Fruit fly (Drosophila melanogaster) whole organism, prepupa: ENCODE data around the gene dati.

ENCODE experiments used
- Blimp-1 ChIP-seq: fragments of 200-800 bp; sonication (Bioruptor generic); optimal IDR thresholded peaks from 3 replicates; lab custom pipeline; 2017; ENCODE audit warnings: missing biosample characterization, missing genetic modification characterization, mild to moderate bottlenecking, moderate library complexity, missing genetic modification reagents
- CG10631 ChIP-seq: fragments of 200-800 bp; sonication (Bioruptor generic); optimal IDR thresholded peaks from 2 replicates; lab custom pipeline; 2016; ENCODE audit warnings: missing biosample characterization, missing genetic modification characterization
- CG10669 ChIP-seq: fragments of 200-800 bp; sonication (Bioruptor generic); optimal IDR thresholded peaks from 3 replicates; lab custom pipeline; 2018; ENCODE audit warnings: missing biosample characterization, mild to moderate bottlenecking, missing genetic modification characterization, moderate library complexity
- CG11294 ChIP-seq: fragments of 200-800 bp; sonication (Bioruptor generic); IDR thresholded peaks from 2 replicates; pipeline ENCODE4 v1.3.6; 2022; ENCODE audit warnings: missing biosample characterization, missing genetic modification characterization
- CG1621 ChIP-seq: fragments of 200-800 bp; sonication (Bioruptor generic); optimal IDR thresholded peaks from 3 replicates; lab custom pipeline; 2018; ENCODE audit warnings: missing biosample characterization, mild to moderate bottlenecking, missing genetic modification characterization
- CG16779 ChIP-seq: fragments of 200-800 bp; sonication (Bioruptor generic); optimal IDR thresholded peaks from 3 replicates; lab custom pipeline; 2017; ENCODE audit warnings: missing biosample characterization, mild to moderate bottlenecking, missing genetic modification characterization
- CG3032 ChIP-seq: fragments of 200-800 bp; optimal IDR thresholded peaks from 2 replicates; lab custom pipeline; 2019; ENCODE audit warnings: missing biosample characterization, mild to moderate bottlenecking, missing genetic modification characterization, moderate library complexity
- CG31627 ChIP-seq: fragments of 200-800 bp; sonication (Bioruptor generic); optimal IDR thresholded peaks from 3 replicates; lab custom pipeline; 2016; ENCODE audit warnings: missing biosample characterization, missing genetic modification characterization
- CG34406 ChIP-seq: fragments of 200-800 bp; sonication (Bioruptor generic); optimal IDR thresholded peaks from 3 replicates; lab custom pipeline; 2016; ENCODE audit warnings: missing biosample characterization, missing genetic modification characterization
- CG4318 ChIP-seq: fragments of 200-800 bp; sonication (Bioruptor generic); optimal IDR thresholded peaks from 3 replicates; lab custom pipeline; 2017; ENCODE audit warnings: missing biosample characterization, mild to moderate bottlenecking, missing genetic modification characterization
- CG6163 ChIP-seq: fragments of 200-800 bp; sonication (Bioruptor generic); IDR thresholded peaks from 3 replicates; pipeline ENCODE4 v1.3.6; 2022; ENCODE audit warnings: missing biosample characterization, missing genetic modification characterization
- CG6808 ChIP-seq: fragments of 200-800 bp; sonication (Bioruptor generic); optimal IDR thresholded peaks from 3 replicates; lab custom pipeline; 2017; ENCODE audit warnings: missing biosample characterization, missing genetic modification characterization, mild to moderate bottlenecking, moderate library complexity, missing genetic modification reagents
- CG6854 ChIP-seq: fragments of 200-800 bp; sonication (Bioruptor generic); optimal IDR thresholded peaks from 2 replicates; lab custom pipeline; 2017; ENCODE audit warnings: missing biosample characterization, mild to moderate bottlenecking, missing genetic modification characterization
- CG8119 ChIP-seq: fragments of 200-800 bp; sonication (Bioruptor generic); IDR thresholded peaks from 3 replicates; pipeline ENCODE4 v1.3.6; 2022; ENCODE audit warnings: missing biosample characterization, missing genetic modification characterization
- CG8632 ChIP-seq: fragments of 200-800 bp; sonication (Bioruptor generic); optimal IDR thresholded peaks from 3 replicates; lab custom pipeline; 2016; ENCODE audit warnings: missing biosample characterization, missing genetic modification characterization
- CG9139 ChIP-seq: fragments of 200-800 bp; sonication (Bioruptor generic); optimal IDR thresholded peaks from 3 replicates; lab custom pipeline; 2017; ENCODE audit warnings: missing biosample characterization, mild to moderate bottlenecking, missing genetic modification characterization
- Eip75B ChIP-seq: fragments of 200-800 bp; sonication (Bioruptor generic); optimal IDR thresholded peaks from 3 replicates; lab custom pipeline; 2016; ENCODE audit warnings: missing biosample characterization, missing genetic modification characterization
- Eip78C ChIP-seq: fragments of 200-800 bp; sonication (Bioruptor generic); peaks from one replicate; lab custom pipeline; 2016; ENCODE audit warnings: missing biosample characterization, missing genetic modification characterization
- Eip93F ChIP-seq: fragments of 200-800 bp; sonication (Bioruptor generic); optimal IDR thresholded peaks from 2 replicates; lab custom pipeline; 2016; ENCODE audit warnings: missing biosample characterization, mild to moderate bottlenecking, missing genetic modification characterization
- Ets21C ChIP-seq: fragments of 200-800 bp; sonication (Bioruptor generic); optimal IDR thresholded peaks from 3 replicates; lab custom pipeline; 2016; ENCODE audit warnings: missing biosample characterization, missing genetic modification characterization
- Gug ChIP-seq: fragments of 200-800 bp; sonication (Bioruptor generic); IDR thresholded peaks from 2 replicates; pipeline ENCODE4 v1.3.6; 2022; ENCODE audit warnings: missing biosample characterization, missing genetic modification characterization
- Met ChIP-seq: fragments of 200-800 bp; sonication (Bioruptor generic); optimal IDR thresholded peaks from 3 replicates; lab custom pipeline; 2016; ENCODE audit warnings: missing biosample characterization, missing genetic modification characterization
- Sox15 ChIP-seq: fragments of 200-800 bp; sonication (Bioruptor generic); optimal IDR thresholded peaks from 3 replicates; lab custom pipeline; 2016; ENCODE audit warnings: missing biosample characterization, missing genetic modification characterization
- achi ChIP-seq: fragments of 200-800 bp; sonication (Bioruptor generic); optimal IDR thresholded peaks from 3 replicates; lab custom pipeline; 2016; ENCODE audit warnings: missing biosample characterization, missing genetic modification characterization
- acj6 ChIP-seq: fragments of 200-800 bp; sonication (Bioruptor generic); optimal IDR thresholded peaks from 3 replicates; lab custom pipeline; 2016; ENCODE audit warnings: missing biosample characterization, missing genetic modification characterization
- cyc ChIP-seq: fragments of 200-800 bp; sonication (Bioruptor generic); optimal IDR thresholded peaks from 3 replicates; lab custom pipeline; 2016; ENCODE audit warnings: missing biosample characterization, missing genetic modification characterization
- eg ChIP-seq: fragments of 200-800 bp; sonication (Bioruptor generic); IDR thresholded peaks from 3 replicates; pipeline ENCODE4 v1.3.6; 2022; ENCODE audit warnings: missing biosample characterization, missing genetic modification characterization
- esn ChIP-seq: fragments of 200-800 bp; sonication (Bioruptor generic); optimal IDR thresholded peaks from 2 replicates; lab custom pipeline; 2016; ENCODE audit warnings: missing biosample characterization, mild to moderate bottlenecking, missing genetic modification characterization, moderate library complexity
- fd59A ChIP-seq: fragments of 200-800 bp; sonication (Bioruptor generic); optimal IDR thresholded peaks from 2 replicates; lab custom pipeline; 2017; ENCODE audit warnings: missing biosample characterization, mild to moderate bottlenecking, missing genetic modification characterization, missing genetic modification reagents
- fd85E ChIP-seq: fragments of 200-800 bp; sonication (Bioruptor generic); optimal IDR thresholded peaks from 3 replicates; lab custom pipeline; 2016; ENCODE audit warnings: missing biosample characterization, missing genetic modification characterization
- fkh ChIP-seq: fragments of 200-800 bp; sonication (Bioruptor generic); optimal IDR thresholded peaks from 3 replicates; lab custom pipeline; 2017; ENCODE audit warnings: missing biosample characterization, mild to moderate bottlenecking, missing genetic modification characterization, moderate library complexity
- lz ChIP-seq: fragments of 200-800 bp; sonication (Bioruptor generic); optimal IDR thresholded peaks from 3 replicates; lab custom pipeline; 2016; ENCODE audit warnings: missing biosample characterization, missing genetic modification characterization
- pdm3 ChIP-seq: fragments of 200-800 bp; sonication (Bioruptor generic); optimal IDR thresholded peaks from 3 replicates; lab custom pipeline; 2016; ENCODE audit warnings: missing biosample characterization, missing genetic modification characterization
- salr ChIP-seq, 2 experiments: fragments of 200-800 bp; sonication (Bioruptor generic); optimal IDR thresholded peaks; 3 replicates each; lab custom pipeline; 2016 to 2018; ENCODE audit warnings: missing biosample characterization in 2 of 2, missing genetic modification characterization in 2 of 2, mild to moderate bottlenecking in 1 of 2
- spab ChIP-seq: fragments of 200-800 bp; sonication (Bioruptor generic); optimal IDR thresholded peaks from 2 replicates; lab custom pipeline; 2017; ENCODE audit warnings: missing biosample characterization, mild to moderate bottlenecking, missing genetic modification characterization, missing genetic modification reagents
- topi ChIP-seq: fragments of 200-800 bp; sonication (Bioruptor generic); optimal IDR thresholded peaks from 3 replicates; lab custom pipeline; 2016; ENCODE audit warnings: missing biosample characterization, missing genetic modification characterization
- vri ChIP-seq: fragments of 200-800 bp; sonication (Bioruptor generic); optimal IDR thresholded peaks from 3 replicates; lab custom pipeline; 2016; ENCODE audit warnings: missing biosample characterization, mild to moderate bottlenecking, missing genetic modification characterization

Gene dati

dm6 chr4:379142-379541, 16.3 kb downstream of the dati start:
- TF ChIP-seq achi, result no peak
- TF ChIP-seq CG8119 (GFP tag; lab: Robert Waterston, UW), result no peak
- no peak for TF ChIP-seq Blimp-1 (GFP tag; lab: Kevin White, UChicago)
- no peak for TF ChIP-seq topi (GFP tag; lab: Kevin White, UChicago)
- TF ChIP-seq Sox15, result no peak
- no peak for TF ChIP-seq CG6808 (GFP tag; lab: Kevin White, UChicago)
- no peak for TF ChIP-seq Gug (GFP tag; lab: Robert Waterston, UW)
- no peak for TF ChIP-seq Ets21C
- no peak for TF ChIP-seq CG3032 (tag; lab: Kevin White, UChicago)
- TF ChIP-seq fd85E (GFP tag; lab: Kevin White, UChicago), result no peak
- TF ChIP-seq CG8632 (GFP tag; lab: Kevin White, UChicago), result no peak
- TF ChIP-seq Met (GFP tag; lab: Kevin White, UChicago), result no peak
- no peak for TF ChIP-seq lz (GFP tag; lab: Kevin White, UChicago)

- TF ChIP-seq CG31627 (GFP tag; lab: Kevin White, UChicago), result peak; percentile 28
- peak; percentile 31 for TF ChIP-seq Met (GFP tag; lab: Kevin White, UChicago)
- no peak for TF ChIP-seq Sox15
- no peak for TF ChIP-seq Eip93F (GFP tag; lab: Kevin White, UChicago)
- no peak for TF ChIP-seq CG16779 (tag; lab: Kevin White, UChicago)
- TF ChIP-seq CG4318 (GFP tag; lab: Kevin White, UChicago), result no peak
- no peak for TF ChIP-seq CG1621
- TF ChIP-seq cyc (GFP tag; lab: Kevin White, UChicago), result no peak
- TF ChIP-seq Eip75B (GFP tag; lab: Kevin White, UChicago), result no peak
- TF ChIP-seq eg (GFP tag; lab: Robert Waterston, UW), result no peak
- peak; percentile 7 for TF ChIP-seq esn
- TF ChIP-seq CG10631 (GFP tag; lab: Kevin White, UChicago), result peak; percentile 16
- TF ChIP-seq spab (GFP tag; lab: Kevin White, UChicago), result no peak
- peak; percentile 1 for TF ChIP-seq CG3032 (tag; lab: Kevin White, UChicago)
- no peak for TF ChIP-seq CG6163 (GFP tag; lab: Robert Waterston, UW)
Observed at dm6 chr4:359759-360290, 35.6 kb downstream of the dati start, which contains the start of gene Hcf. Gene Hcf, plus strand, starts transcription at chr4:359938.

- TF ChIP-seq pdm3 (GFP tag; lab: Kevin White, UChicago) (no peak), Eip78C (GFP tag; lab: Kevin White, UChicago) (peak; percentile 61), fkh (GFP tag; lab: Kevin White, UChicago) (no peak), vri (GFP tag; lab: Kevin White, UChicago) (no peak)
- TF ChIP-seq, all 60 proteins: peak for 1
Observed at dm6 chr4:358930-359268, 36.5 kb downstream of the dati start.

- TF ChIP-seq Eip78C (GFP tag; lab: Kevin White, UChicago) (peak; percentile 68), salr (GFP tag; optimal IDR thresholded peaks at IDR 0.05; lab: Kevin White, UChicago) (no peak), vri (GFP tag; lab: Kevin White, UChicago) (peak; percentile 98)
Observed at dm6 chr4:358093-358929, 37.1 kb downstream of the dati start, which contains the start of gene PMCA. Gene PMCA, minus strand, starts transcription at chr4:358917.

- no peak for TF ChIP-seq CG34406 (GFP tag; lab: Kevin White, UChicago)
- TF ChIP-seq CG8632 (GFP tag; lab: Kevin White, UChicago), result no peak
- TF ChIP-seq Gug (GFP tag; lab: Robert Waterston, UW), result no peak
- TF ChIP-seq topi (GFP tag; lab: Kevin White, UChicago), result no peak
- no peak for TF ChIP-seq CG4318 (GFP tag; lab: Kevin White, UChicago)
- no peak for TF ChIP-seq fd59A
- TF ChIP-seq Eip75B (GFP tag; lab: Kevin White, UChicago), result no peak
- TF ChIP-seq CG9139 (GFP tag; lab: Kevin White, UChicago), result no peak
- no peak for TF ChIP-seq Blimp-1 (GFP tag; lab: Kevin White, UChicago)
- no peak for TF ChIP-seq achi
- TF ChIP-seq fd85E (GFP tag; lab: Kevin White, UChicago), result no peak
- TF ChIP-seq Met (GFP tag; lab: Kevin White, UChicago), result no peak
- no peak for TF ChIP-seq CG11294
- no peak for TF ChIP-seq acj6
- TF ChIP-seq esn, result no peak
- no peak for TF ChIP-seq Eip78C (GFP tag; lab: Kevin White, UChicago)
- no peak for TF ChIP-seq Ets21C
- no peak for TF ChIP-seq CG10669 (GFP tag; lab: Kevin White, UChicago)
- TF ChIP-seq CG6854, result no peak
Observed at dm6 chr4:336021-336420, 59.4 kb downstream of the dati start.
